Fruit fly (Drosophila melanogaster): ENCODE data around the gene mbo.
A peak's percentile ranks its signal among the peaks of the same experiment; 100 is the strongest.

The mbo gene

dm6 chr3R:12649099-12650029 is 29.5 kb downstream of the mbo start (continued):
- TF ChIP-seq lov (optimal IDR thresholded peaks at IDR 0.05) (no peak), lov (GFP tag; IDR thresholded peaks at IDR 0.05) (no peak), CG17186 (GFP tag; optimal IDR thresholded peaks at IDR 0.05) (no peak), hth (optimal IDR thresholded peaks at IDR 0.05) (peak; percentile 79), her (GFP tag; optimal IDR thresholded peaks at IDR 0.05) (no peak)

dm6 chr3R:12647954-12648353 is 30.9 kb downstream of the mbo start, which contains the start of gene Dtg:
Gene Dtg (plus strand): TSS chr3R:12648058.
- no peak for TF ChIP-seq CG30403 (GFP tag; optimal IDR thresholded peaks at IDR 0.05)
- TF ChIP-seq CG13894 (tag; optimal IDR thresholded peaks at IDR 0.05) = no peak
- no peak for TF ChIP-seq gsb-n (tag; optimal IDR thresholded peaks at IDR 0.05)
- peak; percentile 70 for TF ChIP-seq twi (tag; optimal IDR thresholded peaks at IDR 0.05)
- no peak for TF ChIP-seq dan (GFP tag; IDR thresholded peaks at IDR 0.05)
- peak; percentile 72 for TF ChIP-seq Jarid2 (GFP tag; optimal IDR thresholded peaks at IDR 0.05)
- TF ChIP-seq Trl (optimal IDR thresholded peaks at IDR 0.05) = peak in 1 of 2 experiments; percentile 2
- no peak for TF ChIP-seq Trl (GFP tag; optimal IDR thresholded peaks at IDR 0.05)
- TF ChIP-seq nom (GFP tag; optimal IDR thresholded peaks at IDR 0.05) = peak; percentile 18
- peak; percentile 82 for TF ChIP-seq HLHmδ (GFP tag; optimal IDR thresholded peaks at IDR 0.05)
- peak in 1 of 2 experiments; percentile 93 for TF ChIP-seq tll (GFP tag; optimal IDR thresholded peaks at IDR 0.05)
- TF ChIP-seq CG15479 (GFP tag; optimal IDR thresholded peaks at IDR 0.05) = peak; percentile 63
- TF ChIP-seq ab (GFP tag; optimal IDR thresholded peaks at IDR 0.05) = no peak
- TF ChIP-seq dysf (GFP tag; IDR thresholded peaks at IDR 0.05) = no peak
- TF ChIP-seq CG11504 (tag; optimal IDR thresholded peaks at IDR 0.05) = peak; percentile 5
- peak; percentile 40; the same call in 1 of the 2 replicates for TF ChIP-seq ara (GFP tag; IDR thresholded peaks at IDR 0.05)
- peak; percentile 30 for TF ChIP-seq Deaf1 (tag; optimal IDR thresholded peaks at IDR 0.05)
- TF ChIP-seq odd (GFP tag; optimal IDR thresholded peaks at IDR 0.05) = peak; percentile 22
- TF ChIP-seq sd (tag; optimal IDR thresholded peaks at IDR 0.05) = peak; percentile 52
- TF ChIP-seq crp (GFP tag; optimal IDR thresholded peaks at IDR 0.05) = peak in 1 of 2 experiments; percentile 14
- peak; percentile 46 for TF ChIP-seq zen (tag; optimal IDR thresholded peaks at IDR 0.05)
- peak; percentile 19 for TF ChIP-seq da (GFP tag; optimal IDR thresholded peaks at IDR 0.05)
- peak; percentile 7 for TF ChIP-seq hth (optimal IDR thresholded peaks at IDR 0.05)
- peak in 1 of 2 experiments; percentile 0 for TF ChIP-seq insv (GFP tag; optimal IDR thresholded peaks at IDR 0.05)
- TF ChIP-seq Camta (GFP tag; optimal IDR thresholded peaks at IDR 0.05) = no peak
- peak; percentile 31 for TF ChIP-seq MTF-1 (GFP tag; optimal IDR thresholded peaks at IDR 0.05; ENCODE audit: borderline replicate concordance)
- TF ChIP-seq ci (GFP tag; IDR thresholded peaks at IDR 0.05) = 0 out of 3 replicates have a peak, but pooled peaks have one; percentile 52
- no peak for TF ChIP-seq CG31388 (GFP tag; optimal IDR thresholded peaks at IDR 0.05)
- TF ChIP-seq ac (GFP tag; optimal IDR thresholded peaks at IDR 0.05) = peak; percentile 97
- TF ChIP-seq CG17829 (tag; optimal IDR thresholded peaks at IDR 0.05) = peak; percentile 42
- no peak for TF ChIP-seq pb (GFP tag; optimal IDR thresholded peaks at IDR 0.05)
- TF ChIP-seq CG10274 (GFP tag; optimal IDR thresholded peaks at IDR 0.05) = no peak
- peak; percentile 68 for TF ChIP-seq cg (GFP tag; optimal IDR thresholded peaks at IDR 0.05)
- no peak for TF ChIP-seq CG14860 (GFP tag; IDR thresholded peaks at IDR 0.05; ENCODE audit: partially characterized antibody)
- TF ChIP-seq CG15601 (tag; optimal IDR thresholded peaks at IDR 0.05) = peak; percentile 2
- TF ChIP-seq Eip74EF (GFP tag; optimal IDR thresholded peaks at IDR 0.05) = no peak
- TF ChIP-seq kni (GFP tag; optimal IDR thresholded peaks at IDR 0.05) = peak; percentile 80
- peak; percentile 77 for TF ChIP-seq Med (GFP tag)
- 0 out of 3 replicates have a peak, but pooled peaks have one; percentile 41 for TF ChIP-seq CG2199 (GFP tag; IDR thresholded peaks at IDR 0.05)
- TF ChIP-seq CG8924 (tag; optimal IDR thresholded peaks at IDR 0.05) = peak; percentile 10
- TF ChIP-seq CG1647 (GFP tag; optimal IDR thresholded peaks at IDR 0.05) = no peak
- peak; percentile 0 for TF ChIP-seq CG9727 (GFP tag; optimal IDR thresholded peaks at IDR 0.05)
